Fruit fly (Drosophila melanogaster) whole organism, embryonic: ENCODE measurements around the gene CG15141.

Source experiments
- ATbp ChIP-seq: fragments of 200-800 bp; sonication (Bioruptor generic); optimal IDR thresholded peaks from 2 replicates; lab custom pipeline; 2017; ENCODE audit warnings: missing biosample characterization, mild to moderate bottlenecking, missing genetic modification characterization, missing genetic modification reagents
- BEAF-32 ChIP-seq: fragments of 200-800 bp; sonication (Bioruptor generic); optimal IDR thresholded peaks from 3 replicates; lab custom pipeline; 2017; ENCODE audit warnings: missing biosample characterization, missing genetic modification characterization, mild to moderate bottlenecking, moderate library complexity, missing genetic modification reagents
- CG10979 ChIP-seq: fragments of 200-800 bp; sonication (Bioruptor generic); optimal IDR thresholded peaks from 2 replicates; lab custom pipeline; 2018; ENCODE audit warnings: missing biosample characterization, mild to moderate bottlenecking, missing genetic modification characterization, moderate library complexity
- CG13123 ChIP-seq: fragments of 200-800 bp; sonication (Bioruptor generic); optimal IDR thresholded peaks from 2 replicates; lab custom pipeline; 2016; ENCODE audit warnings: missing biosample characterization, missing genetic modification characterization
- CG13775 ChIP-seq: fragments of 200-800 bp; sonication (Bioruptor generic); optimal IDR thresholded peaks from 3 replicates; lab custom pipeline; 2017; ENCODE audit warnings: missing biosample characterization, mild to moderate bottlenecking, missing genetic modification characterization
- CG14860 ChIP-seq: fragments of 200-800 bp; sonication (Bioruptor generic); IDR thresholded peaks from 3 replicates; pipeline ENCODE4 v1.3.6; 2022; ENCODE audit warnings: missing biosample characterization, missing genetic modification characterization; ENCODE audit not compliant: partially characterized antibody
- CG1602 ChIP-seq: fragments of 200-800 bp; sonication (Bioruptor generic); optimal IDR thresholded peaks from 3 replicates; lab custom pipeline; 2016; ENCODE audit warnings: missing biosample characterization, missing genetic modification characterization
- CG18476 ChIP-seq: fragments of 200-800 bp; sonication (Bioruptor generic); optimal IDR thresholded peaks from 2 replicates; lab custom pipeline; 2016; ENCODE audit warnings: missing biosample characterization, mild to moderate bottlenecking, missing genetic modification characterization
- CG30403 ChIP-seq: fragments of 200-800 bp; sonication (Bioruptor generic); optimal IDR thresholded peaks from 3 replicates; lab custom pipeline; 2016; ENCODE audit warnings: missing biosample characterization, missing genetic modification characterization
- CG6791 ChIP-seq: fragments of 200-800 bp; sonication (Bioruptor generic); IDR thresholded peaks from 3 replicates; pipeline ENCODE4 v1.3.6; 2022; ENCODE audit warnings: missing biosample characterization, missing genetic modification characterization; ENCODE audit not compliant: partially characterized antibody
- CG7357 ChIP-seq: fragments of 200-800 bp; sonication (Bioruptor generic); IDR thresholded peaks from 3 replicates; pipeline ENCODE4 v1.3.6; 2022; ENCODE audit warnings: missing biosample characterization, missing genetic modification characterization
- CG7963 ChIP-seq: fragments of 200-800 bp; sonication (Bioruptor generic); IDR thresholded peaks from 3 replicates; pipeline ENCODE4 v1.3.6; 2022; ENCODE audit warnings: missing biosample characterization, missing genetic modification characterization; ENCODE audit not compliant: partially characterized antibody
- CG8290 ChIP-seq, 3 experiments: fragments of 200-800 bp; sonication (Bioruptor generic); optimal IDR thresholded peaks; 2 replicates each; lab custom pipeline; 2016 to 2019; ENCODE audit warnings: missing biosample characterization in 3 of 3, missing genetic modification characterization in 3 of 3, mild to moderate bottlenecking in 2 of 3, moderate library complexity in 1 of 3
- CG8359 ChIP-seq: fragments of 200-800 bp; sonication (Bioruptor generic); optimal IDR thresholded peaks from 2 replicates; lab custom pipeline; 2017; ENCODE audit warnings: missing biosample characterization, mild to moderate bottlenecking, missing genetic modification characterization, borderline replicate concordance
- CG9727 ChIP-seq: fragments of 200-800 bp; sonication (Bioruptor generic); optimal IDR thresholded peaks from 3 replicates; lab custom pipeline; 2017; ENCODE audit warnings: missing biosample characterization, mild to moderate bottlenecking, missing genetic modification characterization
- CTCF ChIP-seq: fragments of 200-800 bp; sonication (Bioruptor generic); optimal IDR thresholded peaks from 2 replicates; lab custom pipeline; 2017; ENCODE audit warnings: missing biosample characterization, mild to moderate bottlenecking, missing genetic modification characterization, moderate library complexity
- Camta ChIP-seq: fragments of 200-800 bp; sonication (Bioruptor generic); optimal IDR thresholded peaks from 2 replicates; lab custom pipeline; 2016; ENCODE audit warnings: missing biosample characterization, missing genetic modification characterization
- CkIIα-i1 ChIP-seq: fragments of 200-800 bp; sonication (Bioruptor generic); IDR thresholded peaks from 2 replicates; pipeline ENCODE4 v1.3.6; 2022; ENCODE audit warnings: missing biosample characterization, missing genetic modification characterization
- Dbx ChIP-seq: fragments of 200-800 bp; sonication (Bioruptor generic); IDR thresholded peaks from 3 replicates; pipeline ENCODE4 v1.3.6; 2022; ENCODE audit warnings: missing biosample characterization, missing genetic modification characterization
- Doc3 ChIP-seq: fragments of 200-800 bp; sonication (Bioruptor generic); IDR thresholded peaks from 3 replicates; pipeline ENCODE4 v1.3.6; 2022; ENCODE audit warnings: missing biosample characterization, missing genetic modification characterization; ENCODE audit not compliant: partially characterized antibody
- Drgx ChIP-seq: fragments of 200-800 bp; sonication (Bioruptor generic); IDR thresholded peaks from 2 replicates; pipeline ENCODE4 v1.3.6; 2022; ENCODE audit warnings: missing biosample characterization, missing genetic modification characterization
- HLHmδ ChIP-seq: fragments of 200-800 bp; sonication (Bioruptor generic); optimal IDR thresholded peaks from 2 replicates; lab custom pipeline; 2018; ENCODE audit warnings: missing biosample characterization, mild to moderate bottlenecking, missing genetic modification characterization, moderate library complexity
- HmgD ChIP-seq: fragments of 200-800 bp; sonication (Bioruptor generic); optimal IDR thresholded peaks from 3 replicates; lab custom pipeline; 2016; ENCODE audit warnings: missing biosample characterization, missing genetic modification characterization
- MTF-1 ChIP-seq: fragments of 200-800 bp; sonication (Bioruptor generic); optimal IDR thresholded peaks from 2 replicates; lab custom pipeline; 2018; ENCODE audit warnings: missing biosample characterization, mild to moderate bottlenecking, missing genetic modification characterization, borderline replicate concordance
- Med ChIP-seq: fragments of 200-800 bp; sonication (Bioruptor generic); peaks from one replicate; lab custom pipeline; 2016; ENCODE audit warnings: missing biosample characterization, missing genetic modification characterization, mild to moderate bottlenecking, inconsistent platforms, moderate library complexity
- NFAT ChIP-seq: fragments of 200-800 bp; sonication (Bioruptor generic); IDR thresholded peaks from 2 replicates; pipeline ENCODE4 v1.3.6; 2022; ENCODE audit warnings: missing biosample characterization, missing genetic modification characterization
- Neu2 ChIP-seq: fragments of 200-800 bp; sonication (Bioruptor generic); optimal IDR thresholded peaks from 3 replicates; lab custom pipeline; 2016; ENCODE audit warnings: missing biosample characterization, missing genetic modification characterization, borderline replicate concordance
- Nf-YA ChIP-seq: fragments of 200-800 bp; sonication (Bioruptor generic); IDR thresholded peaks from 2 replicates; pipeline ENCODE4 v1.3.6; 2022; ENCODE audit warnings: missing biosample characterization, missing genetic modification characterization
- Oli ChIP-seq: fragments of 200-800 bp; sonication (Bioruptor generic); optimal IDR thresholded peaks from 2 replicates; lab custom pipeline; 2018; ENCODE audit warnings: missing biosample characterization, mild to moderate bottlenecking, missing genetic modification characterization, moderate library complexity
- Opbp ChIP-seq: fragments of 200-800 bp; sonication (Bioruptor generic); IDR thresholded peaks from 3 replicates; pipeline ENCODE4 v1.3.6; 2022; ENCODE audit warnings: missing biosample characterization, missing genetic modification characterization; ENCODE audit not compliant: partially characterized antibody
- Optix ChIP-seq: fragments of 200-800 bp; sonication (Bioruptor generic); IDR thresholded peaks from 3 replicates; pipeline ENCODE4 v1.3.6; 2022; ENCODE audit warnings: missing biosample characterization, missing genetic modification characterization
- Ptx1 ChIP-seq: fragments of 200-800 bp; sonication (Bioruptor generic); IDR thresholded peaks from 2 replicates; pipeline ENCODE4 v1.3.6; 2022; ENCODE audit warnings: missing biosample characterization, missing genetic modification characterization
- Rfx ChIP-seq: fragments of 200-800 bp; sonication (Bioruptor generic); IDR thresholded peaks from 2 replicates; pipeline ENCODE4 v1.3.6; 2022; ENCODE audit warnings: missing biosample characterization, missing genetic modification characterization
- Six4 ChIP-seq: fragments of 200-800 bp; sonication (Bioruptor generic); optimal IDR thresholded peaks from 2 replicates; lab custom pipeline; 2016; ENCODE audit warnings: missing biosample characterization, missing genetic modification characterization
- Ssrp ChIP-seq: fragments of 200-800 bp; sonication (Bioruptor generic); optimal IDR thresholded peaks from 2 replicates; lab custom pipeline; 2018; ENCODE audit warnings: missing biosample characterization, mild to moderate bottlenecking, missing genetic modification characterization, moderate library complexity
- TFAM ChIP-seq: fragments of 200-800 bp; sonication (Bioruptor generic); optimal IDR thresholded peaks from 2 replicates; lab custom pipeline; 2017; ENCODE audit warnings: missing biosample characterization, missing genetic modification characterization, inconsistent platforms
- Taf1 ChIP-seq: fragments of 200-800 bp; sonication (Bioruptor generic); IDR thresholded peaks from 2 replicates; pipeline ENCODE4 v1.3.6; 2022; ENCODE audit warnings: missing biosample characterization, missing genetic modification characterization
- Vsx1 ChIP-seq: fragments of 200-800 bp; sonication (Bioruptor generic); optimal IDR thresholded peaks from 2 replicates; lab custom pipeline; 2017; ENCODE audit warnings: missing biosample characterization, mild to moderate bottlenecking, missing genetic modification characterization, missing genetic modification reagents
- Xrp1 ChIP-seq: fragments of 200-800 bp; sonication (Bioruptor generic); IDR thresholded peaks from 2 replicates; pipeline ENCODE4 v1.3.6; 2022; ENCODE audit warnings: missing biosample characterization, missing genetic modification characterization
- chn ChIP-seq: fragments of 200-800 bp; sonication (Bioruptor generic); optimal IDR thresholded peaks from 2 replicates; lab custom pipeline; 2016; ENCODE audit warnings: missing biosample characterization, missing genetic modification characterization
- en ChIP-seq: fragments of 200-800 bp; sonication (Bioruptor generic); optimal IDR thresholded peaks from 2 replicates; lab custom pipeline; 2016; ENCODE audit warnings: missing biosample characterization, missing genetic modification characterization
- lmd ChIP-seq: fragments of 200-800 bp; sonication (Bioruptor generic); IDR thresholded peaks from 2 replicates; pipeline ENCODE4 v1.3.6; 2022; ENCODE audit warnings: missing biosample characterization, missing genetic modification characterization
- mam ChIP-seq: fragments of 200-800 bp; sonication (Bioruptor generic); optimal IDR thresholded peaks from 3 replicates; lab custom pipeline; 2016; ENCODE audit warnings: missing biosample characterization, missing genetic modification characterization
- p53 ChIP-seq: fragments of 200-800 bp; sonication (Bioruptor generic); optimal IDR thresholded peaks from 2 replicates; lab custom pipeline; 2016; ENCODE audit warnings: missing biosample characterization, missing genetic modification characterization
- row ChIP-seq: fragments of 200-800 bp; sonication (Bioruptor generic); IDR thresholded peaks from 3 replicates; pipeline ENCODE4 v1.3.6; 2022; ENCODE audit warnings: missing biosample characterization, missing genetic modification characterization
- sd ChIP-seq: fragments of 200-800 bp; sonication (Bioruptor generic); optimal IDR thresholded peaks from 3 replicates; lab custom pipeline; 2018; ENCODE audit warnings: missing biosample characterization, mild to moderate bottlenecking, missing genetic modification characterization, moderate library complexity
- sens ChIP-seq: fragments of 200-800 bp; sonication (Bioruptor generic); peaks from one replicate; lab custom pipeline; 2016; ENCODE audit warnings: missing biosample characterization, missing genetic modification characterization
- tap ChIP-seq: fragments of 200-800 bp; optimal IDR thresholded peaks from 3 replicates; lab custom pipeline; 2019; ENCODE audit warnings: missing biosample characterization, mild to moderate bottlenecking, missing genetic modification characterization, moderate library complexity
- zf30C ChIP-seq: fragments of 200-800 bp; sonication (Bioruptor generic); optimal IDR thresholded peaks from 3 replicates; lab custom pipeline; 2018; ENCODE audit warnings: missing biosample characterization, mild to moderate bottlenecking, missing genetic modification characterization
- zfh1 ChIP-seq: fragments of 200-800 bp; sonication (Bioruptor generic); IDR thresholded peaks from 3 replicates; pipeline ENCODE4 v1.3.6; 2022; ENCODE audit warnings: missing biosample characterization, missing genetic modification characterization

The CG15141 gene

dm6 chr2L:17378767-17379301 lies 31.6 kb upstream of the CG15141 start:
- TF ChIP-seq CG7357 (GFP tag; lab: Robert Waterston, UW) (peak; percentile 87), sd (tag; lab: Kevin White, UChicago) (peak; percentile 95), Six4 (GFP tag; lab: Kevin White, UChicago) (peak; percentile 97), CG1602 (GFP tag; lab: Kevin White, UChicago) (peak; percentile 93), CG10979 (tag; lab: Kevin White, UChicago) (peak; percentile 94), Rfx (GFP tag; lab: Robert Waterston, UW) (peak; percentile 94), sens (GFP tag; lab: Kevin White, UChicago) (peak; percentile 100), Optix (peak; percentile 67; the same call in 1 of the 3 replicates), Opbp (GFP tag; lab: Robert Waterston, UW) (no peak), CG13123 (GFP tag; lab: Kevin White, UChicago) (peak; percentile 96), Drgx (peak; percentile 89), CG6791 (GFP tag; lab: Robert Waterston, UW) (no peak), zf30C (peak; percentile 1), CkIIα-i1 (GFP tag; lab: Robert Waterston, UW) (peak; percentile 50; the same call in 1 of the 2 replicates), CG8290 (GFP tag; optimal IDR thresholded peaks at IDR 0.05; lab: Kevin White, UChicago) (peak; percentile 99), CG8290 (tag; optimal IDR thresholded peaks at IDR 0.05; lab: Kevin White, UChicago) (peak; percentile 90 to 97), Oli (tag; lab: Kevin White, UChicago) (peak; percentile 94), Nf-YA (GFP tag; lab: Robert Waterston, UW) (peak; percentile 82; the same call in 1 of the 2 replicates), Ptx1 (GFP tag; lab: Robert Waterston, UW) (peak; percentile 95), CTCF (GFP tag; lab: Kevin White, UChicago) (peak; percentile 75), row (peak; percentile 98), Ssrp (peak; percentile 90), TFAM (GFP tag; lab: Kevin White, UChicago) (peak; percentile 96), BEAF-32 (GFP tag; lab: Kevin White, UChicago) (peak; percentile 27), zfh1 (GFP tag; lab: Robert Waterston, UW) (peak; percentile 95), CG30403 (GFP tag; lab: Kevin White, UChicago) (peak; percentile 94), mam (GFP tag; lab: Kevin White, UChicago) (peak; percentile 91), Doc3 (GFP tag; lab: Robert Waterston, UW) (no peak), CG14860 (GFP tag; lab: Robert Waterston, UW) (no peak), CG18476 (peak; percentile 96), Med (GFP tag; lab: Kevin White, UChicago) (peak; percentile 100), Xrp1 (GFP tag; lab: Robert Waterston, UW) (peak; percentile 97), en (GFP tag; lab: Kevin White, UChicago) (peak; percentile 98), chn (GFP tag; lab: Kevin White, UChicago) (peak; percentile 93), CG7963 (no peak), Camta (GFP tag; lab: Kevin White, UChicago) (peak; percentile 99), Vsx1 (peak; percentile 85), p53 (peak; percentile 98), MTF-1 (GFP tag; lab: Kevin White, UChicago) (peak; percentile 99), NFAT (GFP tag; lab: Robert Waterston, UW) (peak; percentile 87), HmgD (peak; percentile 67), Neu2 (GFP tag; lab: Kevin White, UChicago) (peak; percentile 97), Dbx (peak; percentile 93), CG9727 (GFP tag; lab: Kevin White, UChicago) (peak; percentile 99), ATbp (GFP tag; lab: Kevin White, UChicago) (peak; percentile 88), lmd (peak; percentile 93), CG13775 (peak; percentile 91), CG8359 (GFP tag; lab: Kevin White, UChicago) (peak; percentile 95), Taf1 (peak; percentile 87), tap (tag; lab: Kevin White, UChicago) (peak; percentile 95), HLHmδ (GFP tag; lab: Kevin White, UChicago) (peak; percentile 98)
